Fruit fly (Drosophila melanogaster) S2 (cell line): ENCODE results near the gene mRpL51.

Source experiments
- CG8478 ChIP-seq: fragments of >200 bp; optimal IDR thresholded peaks from 2 replicates; lab custom pipeline; 2018
- CTCF ChIP-seq, 2 experiments: fragments of >200 bp; optimal IDR thresholded peaks; 2 replicates each; lab custom pipeline; 2018

dm6 chr2L:8468929-8469681 lies 48.1 kb downstream of the mRpL51 start:
- TF ChIP-seq CG8478 (no peak), CTCF (optimal IDR thresholded peaks at IDR 0.05; lab: Kevin White, UChicago) (no peak)
